Worm (Caenorhabditis elegans) whole organism, early embryonic: ENCODE data around the gene F58B4.5.

Experiments
- ama-1 ChIP-seq: fragments of 150-350 bp; optimal IDR thresholded peaks from 2 replicates; lab custom pipeline; 2014
- ets-7 ChIP-seq: sonication (generic microtip); optimal IDR thresholded peaks from 2 replicates; lab custom pipeline; 2016; ENCODE audit warnings: missing genotype, missing genetic modification characterization, missing compliant biosample characterization
- flt-1 ChIP-seq: fragments of 200-800 bp; sonication (Bioruptor generic); IDR thresholded peaks from 2 replicates; pipeline ENCODE4 v1.3.6; 2022; ENCODE audit warnings: missing genetic modification characterization, missing compliant biosample characterization
- hmbx-1 ChIP-seq: sonication (generic microtip); optimal IDR thresholded peaks from 2 replicates; lab custom pipeline; 2016; ENCODE audit warnings: mild to moderate bottlenecking, missing genetic modification characterization, missing compliant biosample characterization
- hnd-1 ChIP-seq: sonication (generic microtip); optimal IDR thresholded peaks from 2 replicates; lab custom pipeline; 2016; ENCODE audit warnings: missing genetic modification characterization, missing compliant biosample characterization
- pes-1 ChIP-seq: fragments of 200-800 bp; sonication (Bioruptor generic); IDR thresholded peaks from 2 replicates; pipeline ENCODE4 v1.3.6; 2022; ENCODE audit warnings: missing genetic modification reagents, missing genetic modification characterization, missing compliant biosample characterization
- scrt-1 ChIP-seq: fragments of 200-800 bp; sonication (Bioruptor generic); IDR thresholded peaks from 2 replicates; pipeline ENCODE4 v1.3.6; 2022; ENCODE audit warnings: missing genetic modification characterization, missing compliant biosample characterization
- tbx-37 ChIP-seq: fragments of 200-800 bp; sonication (Bioruptor generic); conservative IDR thresholded peaks from 2 replicates; pipeline ENCODE4 v1.3.6; 2022; ENCODE audit warnings: missing genetic modification reagents, missing genetic modification characterization, missing compliant biosample characterization
- tra-4 ChIP-seq: sonication (generic microtip); optimal IDR thresholded peaks from 2 replicates; lab custom pipeline; 2017; ENCODE audit warnings: missing genetic modification characterization, missing compliant biosample characterization

ce11 chrV:10894601-10895000, 37.9 kb upstream of the F58B4.5 start, which contains the start of the genes F32D8.14 and F32D8.5:
- TF ChIP-seq ama-1 (lab: Kevin White, UChicago) (no peak), ets-7 (no peak), hmbx-1 (tag; lab: Kevin White, UChicago) (no peak), tra-4 (tag; lab: Kevin White, UChicago) (no peak), pes-1 (peak; percentile 28; the same call in 1 of the 2 replicates), flt-1 (no peak; the same call in 1 of the 2 replicates), hnd-1 (tag; lab: Kevin White, UChicago) (no peak), tbx-37 (peak; percentile 69), scrt-1 (GFP tag; lab: Robert Waterston, UW) (no peak)
